Fruit fly (Drosophila melanogaster) whole organism, embryonic: ENCODE measurements around the gene Apoltp.

Experiments used
- B-H2 ChIP-seq: fragments of 200-800 bp; sonication (Bioruptor generic); optimal IDR thresholded peaks from 2 replicates; lab custom pipeline; 2018; ENCODE audit warnings: missing biosample characterization, mild to moderate bottlenecking, missing genetic modification characterization
- Bgb ChIP-seq: fragments of 200-800 bp; sonication (Bioruptor generic); IDR thresholded peaks from 2 replicates; pipeline ENCODE4 v1.3.6; 2022; ENCODE audit warnings: missing biosample characterization, missing genetic modification characterization; ENCODE audit not compliant: partially characterized antibody
- CG11398 ChIP-seq: fragments of 200-800 bp; sonication (Bioruptor generic); optimal IDR thresholded peaks from 2 replicates; lab custom pipeline; 2016; ENCODE audit warnings: missing biosample characterization, missing genetic modification characterization
- CG12942 ChIP-seq: fragments of 200-800 bp; sonication (Bioruptor generic); optimal IDR thresholded peaks from 3 replicates; lab custom pipeline; 2016; ENCODE audit warnings: missing biosample characterization, missing genetic modification characterization
- CG13775 ChIP-seq: fragments of 200-800 bp; sonication (Bioruptor generic); optimal IDR thresholded peaks from 3 replicates; lab custom pipeline; 2017; ENCODE audit warnings: missing biosample characterization, mild to moderate bottlenecking, missing genetic modification characterization
- CG16813 ChIP-seq: fragments of 200-800 bp; sonication (Bioruptor generic); IDR thresholded peaks from 3 replicates; pipeline ENCODE4 v1.3.6; 2022; ENCODE audit warnings: missing biosample characterization, missing genetic modification characterization; ENCODE audit not compliant: partially characterized antibody
- CG3995 ChIP-seq: fragments of 200-800 bp; sonication (Bioruptor generic); optimal IDR thresholded peaks from 3 replicates; lab custom pipeline; 2016; ENCODE audit warnings: missing biosample characterization, missing genetic modification characterization
- CG4404 ChIP-seq: fragments of 200-800 bp; sonication (Bioruptor generic); IDR thresholded peaks from 2 replicates; pipeline ENCODE4 v1.3.6; 2022; ENCODE audit warnings: missing biosample characterization, missing genetic modification characterization
- CG6689 ChIP-seq: fragments of 200-800 bp; sonication (Bioruptor generic); IDR thresholded peaks from 2 replicates; pipeline ENCODE4 v1.3.6; 2022; ENCODE audit warnings: missing biosample characterization, missing genetic modification characterization
- CG6813 ChIP-seq: fragments of 200-800 bp; sonication (Bioruptor generic); optimal IDR thresholded peaks from 2 replicates; lab custom pipeline; 2017; ENCODE audit warnings: missing biosample characterization, missing genetic modification characterization, mild to moderate bottlenecking, moderate library complexity, missing genetic modification reagents
- CG7271 ChIP-seq: fragments of 200-800 bp; sonication (Bioruptor generic); optimal IDR thresholded peaks from 2 replicates; lab custom pipeline; 2018; ENCODE audit warnings: missing biosample characterization, mild to moderate bottlenecking, missing genetic modification characterization, moderate library complexity
- CG8924 ChIP-seq: fragments of 200-800 bp; optimal IDR thresholded peaks from 3 replicates; lab custom pipeline; 2019; ENCODE audit warnings: missing biosample characterization, mild to moderate bottlenecking, missing genetic modification characterization, moderate library complexity
- CkIIα-i1 ChIP-seq: fragments of 200-800 bp; sonication (Bioruptor generic); IDR thresholded peaks from 2 replicates; pipeline ENCODE4 v1.3.6; 2022; ENCODE audit warnings: missing biosample characterization, missing genetic modification characterization
- CrebB ChIP-seq: fragments of 200-800 bp; sonication (Bioruptor generic); optimal IDR thresholded peaks from 3 replicates; lab custom pipeline; 2018; ENCODE audit warnings: missing biosample characterization, mild to moderate bottlenecking, missing genetic modification characterization
- Doc3 ChIP-seq: fragments of 200-800 bp; sonication (Bioruptor generic); IDR thresholded peaks from 3 replicates; pipeline ENCODE4 v1.3.6; 2022; ENCODE audit warnings: missing biosample characterization, missing genetic modification characterization; ENCODE audit not compliant: partially characterized antibody
- HHEX ChIP-seq: fragments of 200-800 bp; sonication (Bioruptor generic); optimal IDR thresholded peaks from 3 replicates; lab custom pipeline; 2017; ENCODE audit warnings: missing biosample characterization, mild to moderate bottlenecking, missing genetic modification characterization, missing genetic modification reagents
- Hr78 ChIP-seq, 2 experiments: fragments of 200-800 bp in 1 of 2; fragments of >200 bp in 1 of 2; sonication (Bioruptor generic) in 1 of 2; optimal IDR thresholded peaks; 2 replicates each; lab custom pipeline; 2017 to 2019; ENCODE audit warnings: missing biosample characterization in 2 of 2, missing genetic modification characterization in 2 of 2, mild to moderate bottlenecking in 1 of 2, moderate library complexity in 1 of 2
- Med ChIP-seq: fragments of 200-800 bp; sonication (Bioruptor generic); peaks from one replicate; lab custom pipeline; 2016; ENCODE audit warnings: missing biosample characterization, missing genetic modification characterization, mild to moderate bottlenecking, inconsistent platforms, moderate library complexity
- NC2β ChIP-seq: fragments of 200-800 bp; sonication (Bioruptor generic); optimal IDR thresholded peaks from 2 replicates; lab custom pipeline; 2016; ENCODE audit warnings: missing biosample characterization, missing genetic modification characterization
- Nf-YB ChIP-seq: fragments of 200-800 bp; sonication (Bioruptor generic); optimal IDR thresholded peaks from 3 replicates; lab custom pipeline; 2019; ENCODE audit warnings: missing biosample characterization, mild to moderate bottlenecking, missing genetic modification characterization, moderate library complexity
- Rx ChIP-seq: fragments of 200-800 bp; sonication (Bioruptor generic); IDR thresholded peaks from 2 replicates; pipeline ENCODE4 v1.3.6; 2022; ENCODE audit warnings: missing biosample characterization, missing genetic modification characterization
- Trl ChIP-seq, 3 experiments: fragments of >200 bp in 2 of 3; fragments of 200-800 bp in 1 of 3; sonication (Bioruptor generic) in 1 of 3; optimal IDR thresholded peaks; 2 replicates in 1 of 3; 3 replicates in 2 of 3; lab custom pipeline; 2016 to 2017; ENCODE audit warnings: missing biosample characterization in 1 of 3, missing genetic modification characterization in 1 of 3
- Vsx1 ChIP-seq: fragments of 200-800 bp; sonication (Bioruptor generic); optimal IDR thresholded peaks from 2 replicates; lab custom pipeline; 2017; ENCODE audit warnings: missing biosample characterization, mild to moderate bottlenecking, missing genetic modification characterization, missing genetic modification reagents
- ato ChIP-seq: fragments of 200-800 bp; sonication (Bioruptor generic); IDR thresholded peaks from 2 replicates; pipeline ENCODE4 v1.3.6; 2022; ENCODE audit warnings: missing biosample characterization, missing genetic modification characterization; ENCODE audit not compliant: partially characterized antibody
- bbx ChIP-seq: fragments of 200-800 bp; sonication (Bioruptor generic); IDR thresholded peaks from 2 replicates; pipeline ENCODE4 v1.3.6; 2022; ENCODE audit warnings: missing biosample characterization, missing genetic modification characterization; ENCODE audit not compliant: partially characterized antibody
- cas ChIP-seq: fragments of 200-800 bp; sonication (Bioruptor generic); IDR thresholded peaks from 2 replicates; pipeline ENCODE4 v1.3.6; 2022; ENCODE audit warnings: missing biosample characterization, missing genetic modification characterization
- crol ChIP-seq: fragments of 200-800 bp; sonication (Bioruptor generic); IDR thresholded peaks from 2 replicates; pipeline ENCODE4 v1.3.6; 2022; ENCODE audit warnings: missing biosample characterization, missing genetic modification characterization
- cwo ChIP-seq: fragments of 200-800 bp; sonication (Bioruptor generic); optimal IDR thresholded peaks from 3 replicates; lab custom pipeline; 2017; ENCODE audit warnings: missing biosample characterization, missing genetic modification characterization, mild to moderate bottlenecking, moderate library complexity, missing genetic modification reagents
- dysf ChIP-seq: fragments of 200-800 bp; sonication (Bioruptor generic); IDR thresholded peaks from 3 replicates; pipeline ENCODE4 v1.3.6; 2022; ENCODE audit warnings: missing biosample characterization, missing genetic modification characterization
- en ChIP-seq: fragments of 200-800 bp; sonication (Bioruptor generic); optimal IDR thresholded peaks from 2 replicates; lab custom pipeline; 2016; ENCODE audit warnings: missing biosample characterization, missing genetic modification characterization
- esg ChIP-seq: fragments of 200-800 bp; sonication (Bioruptor generic); conservative IDR thresholded peaks from 2 replicates; pipeline ENCODE4 v1.3.6; 2022; ENCODE audit warnings: missing biosample characterization, missing genetic modification characterization
- eve ChIP-seq, 2 experiments: fragments of >200 bp; optimal IDR thresholded peaks; 2 replicates each; lab custom pipeline; 2017; ENCODE audit warnings: missing biosample characterization in 2 of 2, missing genetic modification characterization in 2 of 2
- fd3F ChIP-seq: fragments of 200-800 bp; sonication (Bioruptor generic); optimal IDR thresholded peaks from 2 replicates; lab custom pipeline; 2018; ENCODE audit warnings: missing biosample characterization, mild to moderate bottlenecking, missing genetic modification characterization, moderate library complexity
- ind ChIP-seq: fragments of 200-800 bp; sonication (Bioruptor generic); optimal IDR thresholded peaks from 3 replicates; lab custom pipeline; 2016; ENCODE audit warnings: missing biosample characterization, missing genetic modification characterization
- mam ChIP-seq: fragments of 200-800 bp; sonication (Bioruptor generic); optimal IDR thresholded peaks from 3 replicates; lab custom pipeline; 2016; ENCODE audit warnings: missing biosample characterization, missing genetic modification characterization
- pb ChIP-seq: fragments of 200-800 bp; sonication (Bioruptor generic); optimal IDR thresholded peaks from 3 replicates; lab custom pipeline; 2016; ENCODE audit warnings: missing biosample characterization, missing genetic modification characterization
- peb ChIP-seq: fragments of 200-800 bp; sonication (Bioruptor generic); IDR thresholded peaks from 2 replicates; pipeline ENCODE4 v1.3.6; 2022; ENCODE audit warnings: missing biosample characterization, missing genetic modification characterization
- pho ChIP-seq: fragments of 200-800 bp; sonication (Bioruptor generic); optimal IDR thresholded peaks from 2 replicates; lab custom pipeline; 2016; ENCODE audit warnings: missing biosample characterization, missing genetic modification characterization
- pita ChIP-seq: fragments of 200-800 bp; sonication (Bioruptor generic); optimal IDR thresholded peaks from 2 replicates; lab custom pipeline; 2017; ENCODE audit warnings: missing biosample characterization, mild to moderate bottlenecking, missing genetic modification characterization
- slou ChIP-seq: fragments of 200-800 bp; sonication (Bioruptor generic); optimal IDR thresholded peaks from 3 replicates; lab custom pipeline; 2016; ENCODE audit warnings: missing biosample characterization, missing genetic modification characterization
- slp2 ChIP-seq: fragments of 200-800 bp; sonication (Bioruptor generic); optimal IDR thresholded peaks from 2 replicates; lab custom pipeline; 2016; ENCODE audit warnings: missing biosample characterization, missing genetic modification characterization
- tin ChIP-seq: fragments of 200-800 bp; sonication (Bioruptor generic); optimal IDR thresholded peaks from 3 replicates; lab custom pipeline; 2016; ENCODE audit warnings: missing biosample characterization, missing genetic modification characterization
- ttk ChIP-seq: fragments of 200-800 bp; sonication (Bioruptor generic); IDR thresholded peaks from 2 replicates; pipeline ENCODE4 v2.1.2; 2022; ENCODE audit warnings: missing biosample characterization, missing genetic modification characterization
- tup ChIP-seq: fragments of 200-800 bp; sonication (Bioruptor generic); optimal IDR thresholded peaks from 2 replicates; lab custom pipeline; 2016; ENCODE audit warnings: missing biosample characterization, mild to moderate bottlenecking, missing genetic modification characterization, moderate library complexity
- twi ChIP-seq: fragments of 200-800 bp; optimal IDR thresholded peaks from 2 replicates; lab custom pipeline; 2019; ENCODE audit warnings: missing biosample characterization, mild to moderate bottlenecking, missing genetic modification characterization, moderate library complexity
- usp ChIP-seq: fragments of >200 bp; optimal IDR thresholded peaks from 2 replicates; lab custom pipeline; 2017; ENCODE audit warnings: missing biosample characterization, missing genetic modification characterization
- vvl ChIP-seq: fragments of 200-800 bp; sonication (Bioruptor generic); IDR thresholded peaks from 2 replicates; pipeline ENCODE4 v1.3.6; 2022; ENCODE audit warnings: missing biosample characterization, missing genetic modification characterization

Apoltp gene

dm6 chr2L:9692364-9693348 lies 58.7 kb downstream of the Apoltp start (continued):
- TF ChIP-seq Med (GFP tag; lab: Kevin White, UChicago) (peak; percentile 89), peb (GFP tag; lab: Robert Waterston, UW) (peak; percentile 9; the same call in 1 of the 2 replicates), ato (GFP tag; lab: Robert Waterston, UW) (no peak), ttk (GFP tag; lab: Robert Waterston, UW) (peak; percentile 66; the same call in 1 of the 2 replicates), usp (GFP tag; lab: Kevin White, UChicago) (no peak), Rx (GFP tag; lab: Robert Waterston, UW) (0 out of 2 replicates have a peak, but pooled peaks have one; percentile 43), slou (GFP tag; lab: Kevin White, UChicago) (peak; percentile 32), dysf (GFP tag; lab: Robert Waterston, UW) (peak; percentile 87), B-H2 (GFP tag; lab: Kevin White, UChicago) (no peak), crol (GFP tag; lab: Robert Waterston, UW) (0 out of 2 replicates have a peak, but pooled peaks have one; percentile 32), CG6689 (peak; percentile 81), pita (GFP tag; lab: Kevin White, UChicago) (no peak), CG8924 (tag; lab: Kevin White, UChicago) (peak; percentile 52), CG3995 (GFP tag; lab: Kevin White, UChicago) (no peak), tup (GFP tag; lab: Kevin White, UChicago) (no peak), CG7271 (tag; lab: Kevin White, UChicago) (no peak), HHEX (GFP tag; lab: Kevin White, UChicago) (peak; percentile 60), Trl (optimal IDR thresholded peaks at IDR 0.05; lab: Kevin White, UChicago) (peak in 1 of 2 experiments; percentile 35), Trl (GFP tag; optimal IDR thresholded peaks at IDR 0.05; lab: Kevin White, UChicago) (no peak), CG4404 (peak; percentile 24; the same call in 1 of the 2 replicates), Nf-YB (GFP tag; lab: Kevin White, UChicago) (peak; percentile 28), CG12942 (GFP tag; lab: Kevin White, UChicago) (peak; percentile 24), tin (GFP tag; lab: Kevin White, UChicago) (peak; percentile 33), esg (GFP tag; lab: Robert Waterston, UW) (peak; percentile 77), NC2β (GFP tag; lab: Kevin White, UChicago) (no peak), pho (peak; percentile 40), fd3F (GFP tag; lab: Kevin White, UChicago) (peak; percentile 66), Doc3 (GFP tag; lab: Robert Waterston, UW) (no peak), bbx (GFP tag; lab: Robert Waterston, UW) (no peak), Hr78 (GFP tag; optimal IDR thresholded peaks at IDR 0.05; lab: Kevin White, UChicago) (no peak), slp2 (GFP tag; lab: Kevin White, UChicago) (no peak), CG6813 (GFP tag; lab: Kevin White, UChicago) (no peak), CG11398 (no peak), vvl (GFP tag; lab: Robert Waterston, UW) (peak; percentile 78), Bgb (GFP tag; lab: Robert Waterston, UW) (no peak), ind (peak; percentile 59), twi (tag; lab: Kevin White, UChicago) (no peak), en (no peak), pb (GFP tag; lab: Kevin White, UChicago) (no peak), cas (GFP tag; lab: Robert Waterston, UW) (peak; percentile 57), Vsx1 (GFP tag; lab: Kevin White, UChicago) (no peak), mam (peak; percentile 45), eve (GFP tag; optimal IDR thresholded peaks at IDR 0.05; lab: Kevin White, UChicago) (peak in 1 of 2 experiments; percentile 80), CG13775 (GFP tag; lab: Kevin White, UChicago) (peak; percentile 55), CkIIα-i1 (GFP tag; lab: Robert Waterston, UW) (no peak), CrebB (tag; lab: Kevin White, UChicago) (no peak), cwo (peak; percentile 67), CG16813 (GFP tag; lab: Robert Waterston, UW) (no peak)
